Worm (Caenorhabditis elegans) whole organism, L2 larva: ENCODE data around the gene ndx-6.

Experiments used
- C34F6.9 ChIP-seq: fragments of 150-350 bp; optimal IDR thresholded peaks from 2 replicates; lab custom pipeline; 2014; ENCODE audit warnings: missing biosample characterization, missing genetic modification characterization
- F13H6.1 ChIP-seq: sonication (generic microtip); optimal IDR thresholded peaks from 2 replicates; lab custom pipeline; 2016; ENCODE audit warnings: missing genetic modification characterization, missing compliant biosample characterization
- R02D3.7 ChIP-seq: fragments of 150-350 bp; optimal IDR thresholded peaks from 2 replicates; lab custom pipeline; 2014; ENCODE audit warnings: missing biosample characterization, missing genetic modification characterization
- Y55F3AM.14 ChIP-seq: fragments of 200-800 bp; sonication (Bioruptor generic); optimal IDR thresholded peaks from 2 replicates; lab custom pipeline; 2018; ENCODE audit warnings: mild to moderate bottlenecking, missing genetic modification characterization, missing compliant biosample characterization
- alr-1 ChIP-seq: fragments of 150-350 bp; optimal IDR thresholded peaks from 2 replicates; lab custom pipeline; 2014; ENCODE audit warnings: missing biosample characterization, missing genetic modification characterization
- aly-2 ChIP-seq: fragments of 150-350 bp; optimal IDR thresholded peaks from 2 replicates; lab custom pipeline; 2014; ENCODE audit warnings: missing biosample characterization, missing genetic modification characterization
- ama-1 ChIP-seq: fragments of 150-350 bp; optimal IDR thresholded peaks from 2 replicates; lab custom pipeline; 2018; ENCODE audit warnings: inconsistent platforms
- blmp-1 ChIP-seq: sonication (generic microtip); optimal IDR thresholded peaks from 2 replicates; lab custom pipeline; 2017; ENCODE audit warnings: missing genetic modification characterization, mild to moderate bottlenecking, missing compliant biosample characterization, antibody characterized with exemption, moderate library complexity; ENCODE audit not compliant: insufficient read depth
- ceh-16 ChIP-seq: fragments of 150-350 bp; optimal IDR thresholded peaks from 2 replicates; lab custom pipeline; 2014; ENCODE audit warnings: missing biosample characterization, missing genetic modification characterization
- crh-2 ChIP-seq: sonication (generic microtip); optimal IDR thresholded peaks from 2 replicates; lab custom pipeline; 2017; ENCODE audit warnings: missing biosample characterization, missing genetic modification characterization
- dmd-4 ChIP-seq: sonication (generic microtip); optimal IDR thresholded peaks from 2 replicates; lab custom pipeline; 2017; ENCODE audit warnings: missing biosample characterization, missing genetic modification characterization
- elt-3 ChIP-seq: sonication (generic microtip); optimal IDR thresholded peaks from 2 replicates; lab custom pipeline; 2017; ENCODE audit warnings: missing biosample characterization, missing genetic modification characterization
- gmeb-1 ChIP-seq: fragments of 150-350 bp; optimal IDR thresholded peaks from 2 replicates; lab custom pipeline; 2014; ENCODE audit warnings: missing biosample characterization, missing genetic modification characterization
- lin-13 ChIP-seq: fragments of 150-350 bp; optimal IDR thresholded peaks from 2 replicates; lab custom pipeline; 2014; ENCODE audit warnings: missing biosample characterization, missing genetic modification reagents, missing genetic modification characterization
- lin-39 ChIP-seq: fragments of 150-350 bp; optimal IDR thresholded peaks from 2 replicates; lab custom pipeline; 2014; ENCODE audit warnings: missing biosample characterization, missing genetic modification reagents, missing genetic modification characterization
- lsy-2 ChIP-seq, 2 experiments: fragments of 150-350 bp in 1 of 2; sonication (generic microtip) in 1 of 2; optimal IDR thresholded peaks; 2 replicates each; lab custom pipeline; 2014 to 2017; ENCODE audit warnings: missing biosample characterization in 2 of 2, missing genetic modification characterization in 2 of 2
- mab-5 ChIP-seq: fragments of 150-350 bp; optimal IDR thresholded peaks from 2 replicates; lab custom pipeline; 2014; ENCODE audit warnings: missing biosample characterization, missing genetic modification characterization
- mbf-1 ChIP-seq: sonication (generic microtip); optimal IDR thresholded peaks from 2 replicates; lab custom pipeline; 2017; ENCODE audit warnings: missing biosample characterization, missing genetic modification characterization
- mdl-1 ChIP-seq, 2 experiments: fragments of 150-350 bp in 1 of 2; sonication (generic microtip) in 1 of 2; optimal IDR thresholded peaks; 2 replicates each; lab custom pipeline; 2017; ENCODE audit warnings: missing biosample characterization in 2 of 2, missing genetic modification characterization in 2 of 2
- nhr-10 ChIP-seq: sonication (generic microtip); optimal IDR thresholded peaks from 2 replicates; lab custom pipeline; 2017; ENCODE audit warnings: missing biosample characterization, missing genetic modification characterization
- nhr-11 ChIP-seq: fragments of 150-350 bp; optimal IDR thresholded peaks from 2 replicates; lab custom pipeline; 2014; ENCODE audit warnings: missing biosample characterization, missing genetic modification characterization
- nhr-12 ChIP-seq: fragments of 150-350 bp; optimal IDR thresholded peaks from 2 replicates; lab custom pipeline; 2014; ENCODE audit warnings: missing biosample characterization, missing genetic modification characterization
- nhr-129 ChIP-seq: fragments of 150-350 bp; optimal IDR thresholded peaks from 2 replicates; lab custom pipeline; 2014; ENCODE audit warnings: missing biosample characterization, missing genetic modification characterization
- nhr-21 ChIP-seq: fragments of 150-350 bp; optimal IDR thresholded peaks from 2 replicates; lab custom pipeline; 2014; ENCODE audit warnings: missing biosample characterization, missing genetic modification characterization
- nhr-23 ChIP-seq: fragments of 150-350 bp; optimal IDR thresholded peaks from 2 replicates; lab custom pipeline; 2014; ENCODE audit warnings: missing biosample characterization, missing genetic modification reagents, missing genetic modification characterization
- nhr-6 ChIP-seq: fragments of 150-350 bp; optimal IDR thresholded peaks from 2 replicates; lab custom pipeline; 2014; ENCODE audit warnings: missing biosample characterization, missing genetic modification characterization
- nhr-77 ChIP-seq: fragments of 150-350 bp; optimal IDR thresholded peaks from 2 replicates; lab custom pipeline; 2014; ENCODE audit warnings: missing biosample characterization, missing genetic modification characterization
- peb-1 ChIP-seq: fragments of 150-350 bp; optimal IDR thresholded peaks from 2 replicates; lab custom pipeline; 2014; ENCODE audit warnings: missing biosample characterization, missing genetic modification characterization
- sem-4 ChIP-seq: fragments of 150-350 bp; optimal IDR thresholded peaks from 2 replicates; lab custom pipeline; 2014; ENCODE audit warnings: missing biosample characterization, missing genetic modification reagents, missing genetic modification characterization
- skn-1 ChIP-seq: sonication (generic microtip); optimal IDR thresholded peaks from 2 replicates; lab custom pipeline; 2017; ENCODE audit warnings: missing biosample characterization, missing genetic modification characterization
- sma-3 ChIP-seq: sonication (generic microtip); optimal IDR thresholded peaks from 2 replicates; lab custom pipeline; 2016; ENCODE audit warnings: missing genetic modification reagents, missing genetic modification characterization, missing compliant biosample characterization
- sma-9 ChIP-seq, 2 experiments: fragments of 150-350 bp in 1 of 2; sonication (generic microtip) in 1 of 2; optimal IDR thresholded peaks; 2 replicates each; lab custom pipeline; 2014 to 2016; ENCODE audit warnings: missing genetic modification characterization in 2 of 2, mild to moderate bottlenecking in 1 of 2, missing biosample characterization in 1 of 2, missing compliant biosample characterization in 1 of 2, missing genetic modification reagents in 1 of 2, moderate library complexity in 1 of 2
- snpc-4 ChIP-seq: fragments of 150-350 bp; optimal IDR thresholded peaks from 2 replicates; lab custom pipeline; 2014; ENCODE audit warnings: missing biosample characterization, missing genetic modification characterization
- unc-55 ChIP-seq: fragments of 150-350 bp; sonication (generic microtip); optimal IDR thresholded peaks from 3 replicates; lab custom pipeline; 2014; ENCODE audit warnings: missing biosample characterization, missing genetic modification reagents, missing genetic modification characterization
- zag-1 ChIP-seq: fragments of 150-350 bp; optimal IDR thresholded peaks from 2 replicates; lab custom pipeline; 2014; ENCODE audit warnings: missing biosample characterization, missing genetic modification characterization
- ztf-11 ChIP-seq: sonication (generic microtip); optimal IDR thresholded peaks from 2 replicates; lab custom pipeline; 2017; ENCODE audit warnings: missing biosample characterization, missing genetic modification characterization
- ztf-4 ChIP-seq: fragments of 150-350 bp; optimal IDR thresholded peaks from 2 replicates; lab custom pipeline; 2014; ENCODE audit warnings: missing biosample characterization, missing genetic modification characterization

ndx-6 gene

ce11 chrII:5395594-5395993, 5.9 kb upstream of the ndx-6 start, which contains the start of gene pink-1:
Gene pink-1 (minus strand): TSS chrII:5395694.
- no peak for TF ChIP-seq elt-3
- no peak for TF ChIP-seq lin-39
- no peak for TF ChIP-seq skn-1 (tag; lab: Kevin White, UChicago)
- no peak for TF ChIP-seq unc-55
- TF ChIP-seq nhr-23 (tag; lab: Kevin White, UChicago) = no peak
- TF ChIP-seq sma-3 (GFP tag; lab: Kevin White, UChicago) = no peak
- TF ChIP-seq gmeb-1 = no peak
- no peak for TF ChIP-seq zag-1 (tag; lab: Kevin White, UChicago)
- no peak for TF ChIP-seq ztf-11 (tag; lab: Kevin White, UChicago)
- no peak for TF ChIP-seq ceh-16 (tag; lab: Kevin White, UChicago)
- TF ChIP-seq alr-1 (tag; lab: Kevin White, UChicago) = no peak
- no peak for TF ChIP-seq dmd-4 (tag; lab: Kevin White, UChicago)
- no peak for TF ChIP-seq mdl-1 (tag; optimal IDR thresholded peaks at IDR 0.05; lab: Kevin White, UChicago)

DNA sequence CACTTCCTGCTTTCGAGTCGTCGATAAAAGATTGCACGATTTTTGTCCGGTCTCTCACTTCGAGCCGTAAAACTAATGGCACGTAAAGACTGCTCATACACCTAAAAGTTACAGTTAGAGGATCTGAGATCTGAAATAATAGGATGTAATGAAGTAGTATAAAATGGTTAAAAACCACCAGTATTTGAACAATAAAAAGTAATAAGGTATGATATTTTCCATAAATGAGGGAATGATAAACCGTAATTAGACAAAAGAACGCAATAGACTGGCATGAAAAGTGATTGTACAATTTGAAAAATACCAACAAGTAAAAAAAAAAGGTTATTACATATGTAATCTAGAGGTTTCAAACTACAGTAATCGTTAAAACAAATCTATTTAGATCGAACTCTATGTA, 3.4 kb upstream of the ndx-6 start, which contains the start of gene brap-2:
Gene brap-2, minus strand, starts transcription at position 101 of the 400 bp plus-strand sequence.
- TF ChIP-seq nhr-23 (tag; lab: Kevin White, UChicago) (no peak), F13H6.1 (no peak), gmeb-1 (no peak), peb-1 (tag; lab: Kevin White, UChicago) (no peak), nhr-129 (no peak), zag-1 (tag; lab: Kevin White, UChicago) (no peak), alr-1 (tag; lab: Kevin White, UChicago) (no peak), snpc-4 (tag; lab: Kevin White, UChicago) (no peak), nhr-6 (no peak), sem-4 (tag; lab: Kevin White, UChicago) (no peak), aly-2 (no peak), elt-3 (no peak), nhr-21 (no peak), lin-13 (GFP tag; lab: Kevin White, UChicago) (no peak), sma-9 (GFP tag; optimal IDR thresholded peaks at IDR 0.05; lab: Kevin White, UChicago) (no peak), sma-9 (tag; optimal IDR thresholded peaks at IDR 0.05; lab: Kevin White, UChicago) (no peak)

ce11 chrII:5391447-5391846, 1.8 kb upstream of the ndx-6 start:
- TF ChIP-seq elt-3 (no peak), zag-1 (tag; lab: Kevin White, UChicago) (no peak), unc-55 (no peak), nhr-23 (tag; lab: Kevin White, UChicago) (no peak), mdl-1 (tag; optimal IDR thresholded peaks at IDR 0.05; lab: Kevin White, UChicago) (no peak), nhr-77 (tag; lab: Kevin White, UChicago) (no peak), snpc-4 (tag; lab: Kevin White, UChicago) (no peak), nhr-11 (tag; lab: Kevin White, UChicago) (no peak), nhr-12 (tag; lab: Kevin White, UChicago) (no peak), F13H6.1 (no peak), C34F6.9 (tag; lab: Kevin White, UChicago) (no peak), nhr-21 (no peak)
- TF ChIP-seq, all 48 proteins: peak for 0

ce11 chrII:5388786-5389421, 777 bp downstream of the ndx-6 start, which contains the start of gene rsp-4:
Gene rsp-4 (minus strand): TSS chrII:5388836.
- TF ChIP-seq zag-1 (tag; lab: Kevin White, UChicago) (no peak), sem-4 (tag; lab: Kevin White, UChicago) (no peak), ztf-4 (tag; lab: Kevin White, UChicago) (no peak), nhr-23 (tag; lab: Kevin White, UChicago) (no peak), snpc-4 (tag; lab: Kevin White, UChicago) (no peak), nhr-6 (no peak), peb-1 (tag; lab: Kevin White, UChicago) (no peak), nhr-12 (tag; lab: Kevin White, UChicago) (no peak), ztf-11 (tag; lab: Kevin White, UChicago) (no peak), Y55F3AM.14 (no peak)

DNA sequence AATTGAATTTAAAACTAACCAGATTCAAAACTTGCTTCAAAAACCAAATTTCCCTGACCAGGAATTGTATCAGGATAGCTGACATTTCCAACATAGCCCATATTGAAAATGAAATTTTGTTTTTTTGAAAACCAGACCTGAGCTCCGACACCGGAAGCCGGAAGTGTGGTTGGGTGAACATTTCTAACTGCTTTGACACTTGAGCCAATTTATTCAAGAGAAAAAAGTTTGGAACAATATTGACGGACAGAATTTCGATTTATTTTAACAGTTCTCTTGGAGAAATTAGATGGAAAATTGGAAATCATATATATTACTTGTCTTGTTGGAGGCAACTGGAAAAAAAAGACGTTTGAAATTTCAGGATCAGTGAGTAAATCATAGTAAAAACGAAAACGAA, 2.5 kb downstream of the ndx-6 start, which contains the start of gene ccpp-6:
Gene ccpp-6, minus strand, starts transcription at position 101 of the 400 bp plus-strand sequence.
- TF ChIP-seq crh-2 (no peak), elt-3 (no peak), alr-1 (tag; lab: Kevin White, UChicago) (no peak), zag-1 (tag; lab: Kevin White, UChicago) (no peak), aly-2 (no peak), lin-13 (GFP tag; lab: Kevin White, UChicago) (no peak), nhr-129 (no peak), lsy-2 (tag; optimal IDR thresholded peaks at IDR 0.05; lab: Kevin White, UChicago) (no peak), nhr-10 (tag; lab: Kevin White, UChicago) (no peak), R02D3.7 (tag; lab: Kevin White, UChicago) (no peak), unc-55 (no peak), ama-1 (lab: Kevin White, UChicago) (no peak), blmp-1 (tag; lab: Kevin White, UChicago) (no peak), ztf-11 (tag; lab: Kevin White, UChicago) (no peak), nhr-21 (no peak), mdl-1 (tag; optimal IDR thresholded peaks at IDR 0.05; lab: Kevin White, UChicago) (no peak), mbf-1 (tag; lab: Kevin White, UChicago) (no peak), ceh-16 (tag; lab: Kevin White, UChicago) (no peak), ztf-4 (tag; lab: Kevin White, UChicago) (no peak), mab-5 (no peak)
